Fruit fly (Drosophila melanogaster): ENCODE measurements around the gene CG10621.

DNA sequence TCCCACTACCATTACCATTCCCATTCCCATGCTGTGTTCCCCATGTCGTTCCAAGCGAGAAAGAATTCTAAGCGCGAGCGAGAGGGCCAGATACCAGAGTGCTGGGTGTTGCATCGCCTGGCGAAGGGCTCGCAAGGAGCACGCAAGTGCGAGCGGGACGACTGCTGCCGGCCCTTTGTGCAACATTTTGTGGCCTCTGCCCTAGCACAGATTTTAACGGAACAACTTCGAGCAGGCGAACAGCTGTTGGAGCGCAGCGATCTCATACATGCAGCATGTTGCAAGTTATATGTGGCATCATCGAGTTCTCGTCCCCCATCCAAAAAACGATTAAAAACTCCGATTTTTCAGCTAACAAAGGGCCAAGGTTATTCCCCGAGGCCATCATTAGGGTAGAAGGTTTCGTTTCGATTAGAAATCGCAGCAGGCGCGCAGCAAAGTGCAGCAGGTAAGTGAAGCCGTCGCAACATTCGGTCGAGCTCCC lies 6.7 kb downstream of the CG10621 start:
- TF ChIP-seq OdsH (GFP tag; optimal IDR thresholded peaks at IDR 0.05) (no peak), psq (GFP tag; optimal IDR thresholded peaks at IDR 0.05) (no peak)
